Worm (Caenorhabditis elegans) whole organism, young adult: Measurements from ENCODE around the gene E04F6.15.

ENCODE experiments used
- B0035.1 ChIP-seq: sonication (generic microtip); optimal IDR thresholded peaks from 2 replicates; lab custom pipeline; 2016; ENCODE audit warnings: missing genetic modification characterization, mild to moderate bottlenecking, missing compliant biosample characterization, missing genotype, missing genetic modification reagents
- B0261.1 ChIP-seq: sonication (generic microtip); optimal IDR thresholded peaks from 2 replicates; lab custom pipeline; 2016; ENCODE audit warnings: mild to moderate bottlenecking, missing genetic modification characterization, moderate library complexity, missing compliant biosample characterization
- F23B12.7 ChIP-seq: sonication (generic microtip); optimal IDR thresholded peaks from 2 replicates; lab custom pipeline; 2017; ENCODE audit warnings: missing genetic modification characterization, mild to moderate bottlenecking, missing compliant biosample characterization, antibody characterized with exemption, moderate library complexity; ENCODE audit not compliant: insufficient read depth
- F49E8.2 ChIP-seq: sonication (generic microtip); optimal IDR thresholded peaks from 3 replicates; lab custom pipeline; 2017; ENCODE audit warnings: missing genetic modification characterization, mild to moderate bottlenecking, missing compliant biosample characterization, antibody characterized with exemption, moderate library complexity; ENCODE audit not compliant: insufficient read depth
- F52B5.7 ChIP-seq: sonication (generic microtip); optimal IDR thresholded peaks from 2 replicates; lab custom pipeline; 2016; ENCODE audit warnings: mild to moderate bottlenecking, missing genetic modification characterization, missing compliant biosample characterization
- T26A5.8 ChIP-seq: sonication (generic microtip); optimal IDR thresholded peaks from 2 replicates; lab custom pipeline; 2016; ENCODE audit warnings: missing genetic modification characterization, missing compliant biosample characterization
- Y53F4B.3 ChIP-seq: fragments of 200-800 bp; sonication (Bioruptor generic); IDR thresholded peaks from 2 replicates; pipeline ENCODE4 v1.3.6; 2022; ENCODE audit warnings: missing genetic modification reagents, missing genetic modification characterization, missing compliant biosample characterization
- Y56A3A.18 ChIP-seq: fragments of 200-800 bp; sonication (Bioruptor generic); IDR thresholded peaks from 2 replicates; pipeline ENCODE4 v1.3.6; 2022; ENCODE audit warnings: missing genetic modification reagents, missing genetic modification characterization, missing compliant biosample characterization
- Y79H2A.3 ChIP-seq: fragments of 200-800 bp; sonication (Bioruptor generic); conservative IDR thresholded peaks from 2 replicates; pipeline ENCODE4 v1.3.6; 2022; ENCODE audit warnings: missing genetic modification reagents, missing genetic modification characterization, missing compliant biosample characterization
- akir-1 ChIP-seq: fragments of 200-800 bp; sonication (Bioruptor generic); optimal IDR thresholded peaks from 2 replicates; lab custom pipeline; 2018; ENCODE audit warnings: mild to moderate bottlenecking, missing genetic modification characterization, moderate library complexity, missing compliant biosample characterization
- ama-1 ChIP-seq, 3 experiments: fragments of 150-350 bp in 1 of 3; sonication (generic microtip) in 2 of 3; optimal IDR thresholded peaks; 2 replicates each; lab custom pipeline; 2014 to 2018; ENCODE audit warnings: missing biosample characterization in 2 of 3, missing genetic modification characterization in 2 of 3, missing genetic modification reagents in 2 of 3
- athp-1 ChIP-seq: sonication (generic microtip); optimal IDR thresholded peaks from 2 replicates; lab custom pipeline; 2017; ENCODE audit warnings: mild to moderate bottlenecking, missing genetic modification characterization, missing compliant biosample characterization
- attf-5 ChIP-seq: fragments of 200-800 bp; sonication (Bioruptor generic); optimal IDR thresholded peaks from 2 replicates; lab custom pipeline; 2018; ENCODE audit warnings: mild to moderate bottlenecking, missing genetic modification characterization, missing compliant biosample characterization
- cebp-1 ChIP-seq, 2 experiments: fragments of 200-800 bp in 1 of 2; sonication (Bioruptor generic) in 1 of 2; sonication (generic microtip) in 1 of 2; IDR thresholded peaks in 1 of 2; optimal IDR thresholded peaks in 1 of 2; 2 replicates each; pipeline versions ENCODE4 v1.3.6 to Lab custom; 2017 to 2022; ENCODE audit warnings: missing compliant biosample characterization in 2 of 2, missing genetic modification characterization in 2 of 2, mild to moderate bottlenecking in 1 of 2, missing genetic modification reagents in 1 of 2, moderate library complexity in 1 of 2
- ceh-27 ChIP-seq: fragments of 200-800 bp; sonication (Bioruptor generic); optimal IDR thresholded peaks from 2 replicates; lab custom pipeline; 2018; ENCODE audit warnings: mild to moderate bottlenecking, missing genetic modification characterization, moderate library complexity, missing compliant biosample characterization
- ceh-40 ChIP-seq: fragments of 200-800 bp; sonication (Bioruptor generic); IDR thresholded peaks from 2 replicates; pipeline ENCODE4 v1.3.6; 2022; ENCODE audit warnings: missing genetic modification characterization, missing compliant biosample characterization
- dpff-1 ChIP-seq: sonication (generic microtip); optimal IDR thresholded peaks from 2 replicates; lab custom pipeline; 2017; ENCODE audit warnings: mild to moderate bottlenecking, missing genetic modification characterization, missing compliant biosample characterization
- ekl-4 ChIP-seq: fragments of 200-800 bp; sonication (Bioruptor generic); IDR thresholded peaks from 2 replicates; pipeline ENCODE4 v1.3.6; 2022; ENCODE audit warnings: missing genetic modification reagents, missing genetic modification characterization, missing compliant biosample characterization
- ets-4 ChIP-seq: fragments of 200-800 bp; sonication (Bioruptor generic); optimal IDR thresholded peaks from 2 replicates; lab custom pipeline; 2018; ENCODE audit warnings: mild to moderate bottlenecking, missing genetic modification characterization, missing compliant biosample characterization
- him-1 ChIP-seq: sonication (generic microtip); optimal IDR thresholded peaks from 2 replicates; lab custom pipeline; 2016; ENCODE audit warnings: missing genotype, missing genetic modification reagents, missing genetic modification characterization, missing compliant biosample characterization
- hlh-26 ChIP-seq: fragments of 200-800 bp; sonication (Bioruptor generic); conservative IDR thresholded peaks from 2 replicates; pipeline ENCODE4 v1.3.6; 2022; ENCODE audit warnings: missing genetic modification reagents, missing genetic modification characterization, missing compliant biosample characterization
- madf-6 ChIP-seq: fragments of 200-800 bp; sonication (Bioruptor generic); IDR thresholded peaks from 2 replicates; pipeline ENCODE4 v1.3.6; 2022; ENCODE audit warnings: missing genetic modification reagents, missing genetic modification characterization, missing compliant biosample characterization
- mel-28 ChIP-seq: sonication (generic microtip); optimal IDR thresholded peaks from 2 replicates; lab custom pipeline; 2016; ENCODE audit warnings: borderline replicate concordance, mild to moderate bottlenecking, missing genetic modification characterization, missing compliant biosample characterization
- mes-4 ChIP-seq: sonication (generic microtip); optimal IDR thresholded peaks from 2 replicates; lab custom pipeline; 2016; ENCODE audit warnings: missing genotype, missing genetic modification characterization, missing compliant biosample characterization
- nfyb-1 ChIP-seq: fragments of 200-800 bp; sonication (Bioruptor generic); IDR thresholded peaks from 2 replicates; pipeline ENCODE4 v1.3.6; 2022; ENCODE audit warnings: missing genetic modification reagents, missing genetic modification characterization, missing compliant biosample characterization
- nhr-120 ChIP-seq: fragments of 200-800 bp; sonication (Bioruptor generic); IDR thresholded peaks from 2 replicates; pipeline ENCODE4 v1.3.6; 2022; ENCODE audit warnings: missing genetic modification characterization, missing compliant biosample characterization
- nhr-80 ChIP-seq: sonication (generic microtip); optimal IDR thresholded peaks from 2 replicates; lab custom pipeline; 2016; ENCODE audit warnings: missing genetic modification characterization, missing compliant biosample characterization
- nhr-90 ChIP-seq: sonication (generic microtip); optimal IDR thresholded peaks from 2 replicates; lab custom pipeline; 2016; ENCODE audit warnings: missing genotype, mild to moderate bottlenecking, missing genetic modification characterization, missing compliant biosample characterization
- pbrm-1 ChIP-seq: fragments of 200-800 bp; sonication (Bioruptor generic); IDR thresholded peaks from 2 replicates; pipeline ENCODE4 v1.3.6; 2022; ENCODE audit warnings: missing genetic modification reagents, missing genetic modification characterization, missing compliant biosample characterization
- snpc-1.3 ChIP-seq: sonication (generic microtip); optimal IDR thresholded peaks from 2 replicates; lab custom pipeline; 2017; ENCODE audit warnings: missing genetic modification characterization, mild to moderate bottlenecking, missing compliant biosample characterization, antibody characterized with exemption, moderate library complexity, missing genotype, missing genetic modification reagents; ENCODE audit not compliant: insufficient read depth
- snpc-3.4 ChIP-seq: sonication (generic microtip); optimal IDR thresholded peaks from 2 replicates; lab custom pipeline; 2017; ENCODE audit warnings: missing genetic modification characterization, mild to moderate bottlenecking, missing compliant biosample characterization, antibody characterized with exemption, moderate library complexity, missing genotype, missing genetic modification reagents
- snpc-4 ChIP-seq, 5 experiments: fragments of 150-350 bp in 1 of 5; sonication (generic microtip) in 4 of 5; optimal IDR thresholded peaks; 2 replicates each; lab custom pipeline; 2014 to 2018; ENCODE audit warnings: missing genetic modification characterization in 5 of 5, missing biosample characterization in 3 of 5, antibody characterized with exemption in 2 of 5, mild to moderate bottlenecking in 2 of 5, missing compliant biosample characterization in 2 of 5, missing genotype in 2 of 5, moderate library complexity in 2 of 5, missing genetic modification reagents in 1 of 5
- xnd-1 ChIP-seq: sonication (generic microtip); optimal IDR thresholded peaks from 2 replicates; lab custom pipeline; 2016; ENCODE audit warnings: missing genotype, missing genetic modification reagents, missing genetic modification characterization, missing compliant biosample characterization
- ztf-25 ChIP-seq: fragments of 200-800 bp; sonication (Bioruptor generic); IDR thresholded peaks from 2 replicates; pipeline ENCODE4 v1.3.6; 2022; ENCODE audit warnings: missing genetic modification reagents, missing genetic modification characterization, missing compliant biosample characterization
- ztf-26 ChIP-seq: sonication (generic microtip); optimal IDR thresholded peaks from 2 replicates; lab custom pipeline; 2017; ENCODE audit warnings: missing genetic modification characterization, missing compliant biosample characterization
- ztf-3 ChIP-seq: fragments of 200-800 bp; sonication (Bioruptor generic); optimal IDR thresholded peaks from 2 replicates; lab custom pipeline; 2018; ENCODE audit warnings: mild to moderate bottlenecking, missing genetic modification characterization, missing compliant biosample characterization
- ztf-6 ChIP-seq: fragments of 200-800 bp; sonication (Bioruptor generic); IDR thresholded peaks from 2 replicates; pipeline ENCODE4 v1.3.6; 2022; ENCODE audit warnings: missing genetic modification reagents, missing genetic modification characterization, missing compliant biosample characterization

The E04F6.15 gene

ce11 chrII:7197434-7197833 lies 12.7 kb downstream of the E04F6.15 start:
- TF ChIP-seq B0261.1 (no peak), nfyb-1 (no peak), pbrm-1 (GFP tag; lab: Robert Waterston, UW) (0 out of 2 replicates have a peak, but pooled peaks have one; percentile 28), cebp-1 (GFP tag; IDR thresholded peaks at IDR 0.05; lab: Robert Waterston, UW) (no peak), cebp-1 (tag; optimal IDR thresholded peaks at IDR 0.05; lab: Kevin White, UChicago) (no peak)

- TF ChIP-seq ekl-4 (GFP tag; lab: Robert Waterston, UW) = no peak
- TF ChIP-seq nhr-80 = peak; percentile 39
Measured at ce11 chrII:7196040-7196439, 14.0 kb downstream of the E04F6.15 start, which contains the start of gene maoc-1. Gene maoc-1 (plus strand): TSS chrII:7196276.

ce11 chrII:7195541-7195940 lies 14.5 kb downstream of the E04F6.15 start, which contains the start of gene acdh-12:
Gene acdh-12 (minus strand): TSS chrII:7195641.
- TF ChIP-seq athp-1 (peak; percentile 81), madf-6 (GFP tag; lab: Robert Waterston, UW) (no peak)
- TF ChIP-seq, all 124 proteins: peak for 1

- TF ChIP-seq snpc-4 (GFP tag; optimal IDR thresholded peaks at IDR 0.05; lab: Kevin White, UChicago) (no peak), snpc-4 (tag; optimal IDR thresholded peaks at IDR 0.05; lab: Kevin White, UChicago) (no peak), nhr-90 (no peak), F49E8.2 (no peak), nhr-120 (GFP tag; lab: Robert Waterston, UW) (no peak), akir-1 (GFP tag; lab: Kevin White, UChicago) (no peak), him-1 (tag; lab: Kevin White, UChicago) (no peak), B0261.1 (no peak), ceh-27 (GFP tag; lab: Kevin White, UChicago) (no peak), Y53F4B.3 (GFP tag; lab: Robert Waterston, UW) (no peak), F52B5.7 (tag; lab: Kevin White, UChicago) (no peak), T26A5.8 (no peak), snpc-3.4 (tag; lab: Kevin White, UChicago) (no peak), F23B12.7 (tag; lab: Kevin White, UChicago) (no peak)
Measured at ce11 chrII:7189120-7189519, 21.0 kb downstream of the E04F6.15 start, which contains the start of gene E04F6.4. Gene E04F6.4 (plus strand): TSS chrII:7189420.

- TF ChIP-seq ztf-3 (no peak), ama-1 (optimal IDR thresholded peaks at IDR 0.05; lab: Kevin White, UChicago) (no peak), ama-1 (GFP tag; optimal IDR thresholded peaks at IDR 0.05; lab: Kevin White, UChicago) (no peak), ceh-40 (GFP tag; lab: Robert Waterston, UW) (no peak)
Measured at ce11 chrII:7187110-7187509, 23.0 kb downstream of the E04F6.15 start, which contains the start of gene C27H5.6. Gene C27H5.6 (minus strand): TSS chrII:7187210.

- TF ChIP-seq ztf-26 (tag; lab: Kevin White, UChicago) (no peak), ets-4 (GFP tag; lab: Kevin White, UChicago) (no peak), ztf-6 (GFP tag; lab: Robert Waterston, UW) (no peak), dpff-1 (tag; lab: Kevin White, UChicago) (no peak), Y56A3A.18 (GFP tag; lab: Robert Waterston, UW) (no peak), F23B12.7 (tag; lab: Kevin White, UChicago) (no peak), attf-5 (GFP tag; lab: Kevin White, UChicago) (no peak), B0035.1 (tag; lab: Kevin White, UChicago) (no peak), Y79H2A.3 (GFP tag; lab: Robert Waterston, UW) (no peak), mel-28 (tag; lab: Kevin White, UChicago) (no peak), nhr-80 (no peak), athp-1 (no peak), xnd-1 (no peak), hlh-26 (no peak), mes-4 (tag; lab: Kevin White, UChicago) (no peak), snpc-1.3 (tag; lab: Kevin White, UChicago) (no peak), ztf-25 (GFP tag; lab: Robert Waterston, UW) (no peak)
Measured at ce11 chrII:7186117-7186516, 24.0 kb downstream of the E04F6.15 start.
